Fruit fly (Drosophila melanogaster) whole organism, prepupa: Measurements from ENCODE around the gene lili.
A peak's percentile ranks its signal among the peaks of the same experiment; 100 is the strongest.

Experiments used
- Blimp-1 ChIP-seq: fragments of 200-800 bp; sonication (Bioruptor generic); optimal IDR thresholded peaks from 3 replicates; lab custom pipeline; 2017; ENCODE audit warnings: missing biosample characterization, missing genetic modification characterization, mild to moderate bottlenecking, moderate library complexity, missing genetic modification reagents
- CG10669 ChIP-seq: fragments of 200-800 bp; sonication (Bioruptor generic); optimal IDR thresholded peaks from 3 replicates; lab custom pipeline; 2018; ENCODE audit warnings: missing biosample characterization, mild to moderate bottlenecking, missing genetic modification characterization, moderate library complexity
- CG11762 ChIP-seq: fragments of 200-800 bp; sonication (Bioruptor generic); optimal IDR thresholded peaks from 3 replicates; lab custom pipeline; 2016; ENCODE audit warnings: missing biosample characterization, missing genetic modification characterization; ENCODE audit not compliant: insufficient read depth
- CG11902 ChIP-seq: fragments of 200-800 bp; sonication (Bioruptor generic); optimal IDR thresholded peaks from 3 replicates; lab custom pipeline; 2016; ENCODE audit warnings: missing biosample characterization, missing genetic modification characterization
- CG15336 ChIP-seq: fragments of 200-800 bp; sonication (Bioruptor generic); IDR thresholded peaks from 2 replicates; pipeline ENCODE4 v1.3.6; 2022; ENCODE audit warnings: missing biosample characterization, missing genetic modification characterization
- CG16779 ChIP-seq: fragments of 200-800 bp; sonication (Bioruptor generic); optimal IDR thresholded peaks from 3 replicates; lab custom pipeline; 2017; ENCODE audit warnings: missing biosample characterization, mild to moderate bottlenecking, missing genetic modification characterization
- CG3032 ChIP-seq: fragments of 200-800 bp; optimal IDR thresholded peaks from 2 replicates; lab custom pipeline; 2019; ENCODE audit warnings: missing biosample characterization, mild to moderate bottlenecking, missing genetic modification characterization, moderate library complexity
- CG31627 ChIP-seq: fragments of 200-800 bp; sonication (Bioruptor generic); optimal IDR thresholded peaks from 3 replicates; lab custom pipeline; 2016; ENCODE audit warnings: missing biosample characterization, missing genetic modification characterization
- CG32006 ChIP-seq: fragments of 200-800 bp; sonication (Bioruptor generic); optimal IDR thresholded peaks from 3 replicates; lab custom pipeline; 2017; ENCODE audit warnings: missing biosample characterization, mild to moderate bottlenecking, missing genetic modification characterization
- CG3919 ChIP-seq: fragments of 200-800 bp; sonication (Bioruptor generic); optimal IDR thresholded peaks from 3 replicates; lab custom pipeline; 2016; ENCODE audit warnings: missing biosample characterization, missing genetic modification characterization
- CG6163 ChIP-seq: fragments of 200-800 bp; sonication (Bioruptor generic); IDR thresholded peaks from 3 replicates; pipeline ENCODE4 v1.3.6; 2022; ENCODE audit warnings: missing biosample characterization, missing genetic modification characterization
- CG6276 ChIP-seq: fragments of 200-800 bp; sonication (Bioruptor generic); optimal IDR thresholded peaks from 2 replicates; lab custom pipeline; 2017; ENCODE audit warnings: missing biosample characterization, mild to moderate bottlenecking, missing genetic modification characterization
- CG6792 ChIP-seq: fragments of 200-800 bp; sonication (Bioruptor generic); optimal IDR thresholded peaks from 3 replicates; lab custom pipeline; 2016; ENCODE audit warnings: missing biosample characterization, missing genetic modification characterization
- CG6808 ChIP-seq: fragments of 200-800 bp; sonication (Bioruptor generic); optimal IDR thresholded peaks from 3 replicates; lab custom pipeline; 2017; ENCODE audit warnings: missing biosample characterization, missing genetic modification characterization, mild to moderate bottlenecking, moderate library complexity, missing genetic modification reagents
- CG6854 ChIP-seq: fragments of 200-800 bp; sonication (Bioruptor generic); optimal IDR thresholded peaks from 2 replicates; lab custom pipeline; 2017; ENCODE audit warnings: missing biosample characterization, mild to moderate bottlenecking, missing genetic modification characterization
- CG8119 ChIP-seq: fragments of 200-800 bp; sonication (Bioruptor generic); IDR thresholded peaks from 3 replicates; pipeline ENCODE4 v1.3.6; 2022; ENCODE audit warnings: missing biosample characterization, missing genetic modification characterization
- CG8319 ChIP-seq: fragments of 200-800 bp; sonication (Bioruptor generic); optimal IDR thresholded peaks from 3 replicates; lab custom pipeline; 2016; ENCODE audit warnings: missing biosample characterization, missing genetic modification characterization
- CG8632 ChIP-seq: fragments of 200-800 bp; sonication (Bioruptor generic); optimal IDR thresholded peaks from 3 replicates; lab custom pipeline; 2016; ENCODE audit warnings: missing biosample characterization, missing genetic modification characterization
- Eip75B ChIP-seq: fragments of 200-800 bp; sonication (Bioruptor generic); optimal IDR thresholded peaks from 3 replicates; lab custom pipeline; 2016; ENCODE audit warnings: missing biosample characterization, missing genetic modification characterization
- Eip78C ChIP-seq: fragments of 200-800 bp; sonication (Bioruptor generic); peaks from one replicate; lab custom pipeline; 2016; ENCODE audit warnings: missing biosample characterization, missing genetic modification characterization
- Eip93F ChIP-seq: fragments of 200-800 bp; sonication (Bioruptor generic); optimal IDR thresholded peaks from 2 replicates; lab custom pipeline; 2016; ENCODE audit warnings: missing biosample characterization, mild to moderate bottlenecking, missing genetic modification characterization
- Ets96B ChIP-seq: fragments of 200-800 bp; optimal IDR thresholded peaks from 2 replicates; lab custom pipeline; 2019; ENCODE audit warnings: missing biosample characterization, mild to moderate bottlenecking, missing genetic modification characterization, moderate library complexity
- Gug ChIP-seq: fragments of 200-800 bp; sonication (Bioruptor generic); IDR thresholded peaks from 2 replicates; pipeline ENCODE4 v1.3.6; 2022; ENCODE audit warnings: missing biosample characterization, missing genetic modification characterization
- Hr39 ChIP-seq: fragments of 200-800 bp; sonication (Bioruptor generic); optimal IDR thresholded peaks from 2 replicates; lab custom pipeline; 2016; ENCODE audit warnings: missing biosample characterization, missing genetic modification characterization
- Hr4 ChIP-seq: fragments of 200-800 bp; sonication (Bioruptor generic); optimal IDR thresholded peaks from 3 replicates; lab custom pipeline; 2016; ENCODE audit warnings: missing biosample characterization, missing genetic modification characterization
- Met ChIP-seq: fragments of 200-800 bp; sonication (Bioruptor generic); optimal IDR thresholded peaks from 3 replicates; lab custom pipeline; 2016; ENCODE audit warnings: missing biosample characterization, missing genetic modification characterization
- OdsH ChIP-seq: fragments of 200-800 bp; sonication (Bioruptor generic); optimal IDR thresholded peaks from 3 replicates; lab custom pipeline; 2016; ENCODE audit warnings: missing biosample characterization, missing genetic modification characterization
- Smox ChIP-seq: fragments of 200-800 bp; sonication (Bioruptor generic); optimal IDR thresholded peaks from 3 replicates; lab custom pipeline; 2016; ENCODE audit warnings: missing biosample characterization, missing genetic modification characterization
- Sox102F ChIP-seq: fragments of 200-800 bp; sonication (Bioruptor generic); optimal IDR thresholded peaks from 2 replicates; lab custom pipeline; 2016; ENCODE audit warnings: missing biosample characterization, mild to moderate bottlenecking, missing genetic modification characterization
- achi ChIP-seq: fragments of 200-800 bp; sonication (Bioruptor generic); optimal IDR thresholded peaks from 3 replicates; lab custom pipeline; 2016; ENCODE audit warnings: missing biosample characterization, missing genetic modification characterization
- acj6 ChIP-seq: fragments of 200-800 bp; sonication (Bioruptor generic); optimal IDR thresholded peaks from 3 replicates; lab custom pipeline; 2016; ENCODE audit warnings: missing biosample characterization, missing genetic modification characterization
- cyc ChIP-seq: fragments of 200-800 bp; sonication (Bioruptor generic); optimal IDR thresholded peaks from 3 replicates; lab custom pipeline; 2016; ENCODE audit warnings: missing biosample characterization, missing genetic modification characterization
- eg ChIP-seq: fragments of 200-800 bp; sonication (Bioruptor generic); IDR thresholded peaks from 3 replicates; pipeline ENCODE4 v1.3.6; 2022; ENCODE audit warnings: missing biosample characterization, missing genetic modification characterization
- esn ChIP-seq: fragments of 200-800 bp; sonication (Bioruptor generic); optimal IDR thresholded peaks from 2 replicates; lab custom pipeline; 2016; ENCODE audit warnings: missing biosample characterization, mild to moderate bottlenecking, missing genetic modification characterization, moderate library complexity
- fd85E ChIP-seq: fragments of 200-800 bp; sonication (Bioruptor generic); optimal IDR thresholded peaks from 3 replicates; lab custom pipeline; 2016; ENCODE audit warnings: missing biosample characterization, missing genetic modification characterization
- fkh ChIP-seq: fragments of 200-800 bp; sonication (Bioruptor generic); optimal IDR thresholded peaks from 3 replicates; lab custom pipeline; 2017; ENCODE audit warnings: missing biosample characterization, mild to moderate bottlenecking, missing genetic modification characterization, moderate library complexity
- lz ChIP-seq: fragments of 200-800 bp; sonication (Bioruptor generic); optimal IDR thresholded peaks from 3 replicates; lab custom pipeline; 2016; ENCODE audit warnings: missing biosample characterization, missing genetic modification characterization
- net ChIP-seq: fragments of 200-800 bp; sonication (Bioruptor generic); optimal IDR thresholded peaks from 3 replicates; lab custom pipeline; 2016; ENCODE audit warnings: missing biosample characterization, missing genetic modification characterization
- pdm3 ChIP-seq: fragments of 200-800 bp; sonication (Bioruptor generic); optimal IDR thresholded peaks from 3 replicates; lab custom pipeline; 2016; ENCODE audit warnings: missing biosample characterization, missing genetic modification characterization
- spab ChIP-seq: fragments of 200-800 bp; sonication (Bioruptor generic); optimal IDR thresholded peaks from 2 replicates; lab custom pipeline; 2017; ENCODE audit warnings: missing biosample characterization, mild to moderate bottlenecking, missing genetic modification characterization, missing genetic modification reagents
- svp ChIP-seq: fragments of 200-800 bp; sonication (Bioruptor generic); peaks from one replicate; lab custom pipeline; 2016; ENCODE audit warnings: missing biosample characterization, missing genetic modification characterization
- topi ChIP-seq: fragments of 200-800 bp; sonication (Bioruptor generic); optimal IDR thresholded peaks from 3 replicates; lab custom pipeline; 2016; ENCODE audit warnings: missing biosample characterization, missing genetic modification characterization
- vri ChIP-seq: fragments of 200-800 bp; sonication (Bioruptor generic); optimal IDR thresholded peaks from 3 replicates; lab custom pipeline; 2016; ENCODE audit warnings: missing biosample characterization, mild to moderate bottlenecking, missing genetic modification characterization

Gene lili

DNA sequence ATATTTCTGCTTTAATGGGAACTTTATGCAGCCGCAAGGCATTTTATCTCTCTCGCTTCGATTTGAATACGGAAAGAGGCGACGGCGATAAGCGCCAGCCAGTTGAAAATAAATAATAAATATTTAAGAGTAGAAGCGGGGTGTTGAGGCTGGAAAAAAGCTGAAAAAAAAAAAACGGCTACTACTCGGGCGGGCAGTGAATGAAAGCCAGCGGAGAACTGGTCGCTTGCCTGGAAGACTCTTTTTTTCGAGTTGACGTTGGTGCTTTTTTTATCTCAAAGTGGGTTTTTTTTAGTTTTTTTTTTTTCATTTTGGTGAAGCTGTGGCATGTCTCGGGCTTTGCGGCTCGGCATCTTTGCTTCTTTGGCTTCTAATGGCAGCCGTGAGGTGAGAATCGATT, 40.4 kb downstream of the lili start:
- TF ChIP-seq CG32006 (GFP tag; lab: Kevin White, UChicago) = peak; percentile 54
- peak; percentile 11; the same call in 1 of the 2 replicates for TF ChIP-seq CG15336 (GFP tag; lab: Robert Waterston, UW)
- peak; percentile 41 for TF ChIP-seq net (GFP tag; lab: Kevin White, UChicago)
- no peak for TF ChIP-seq Sox102F (GFP tag; lab: Kevin White, UChicago)
- peak; percentile 69 for TF ChIP-seq Eip78C (GFP tag; lab: Kevin White, UChicago)
- TF ChIP-seq cyc (GFP tag; lab: Kevin White, UChicago) = no peak
- no peak for TF ChIP-seq fd85E (GFP tag; lab: Kevin White, UChicago)
- peak; percentile 36 for TF ChIP-seq CG6276 (GFP tag; lab: Kevin White, UChicago)
- TF ChIP-seq CG16779 = no peak
- peak; percentile 3 for TF ChIP-seq svp
- peak; percentile 63; the same call in 2 of the 3 replicates for TF ChIP-seq CG8119
- peak; percentile 64 for TF ChIP-seq eg (GFP tag; lab: Robert Waterston, UW)

DNA sequence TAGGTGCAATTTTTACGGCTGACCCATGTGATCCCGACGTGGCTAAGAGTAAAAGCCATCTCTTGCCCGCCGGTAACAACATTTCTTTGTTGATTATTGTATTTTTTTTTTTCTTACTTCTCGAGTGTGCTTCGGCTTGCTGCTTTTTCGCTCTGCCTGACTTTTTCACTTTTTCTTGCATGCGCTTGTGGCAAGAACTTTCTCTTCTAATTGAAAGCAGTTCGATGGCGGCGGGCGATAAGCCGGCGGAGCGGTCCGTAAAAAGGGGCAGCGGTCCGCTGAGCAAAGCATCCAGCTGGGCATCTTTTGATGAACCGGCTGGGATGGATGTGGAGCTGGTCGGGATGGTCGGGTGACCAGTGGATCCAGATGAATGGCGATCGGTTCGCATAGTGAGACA, 40.8 kb downstream of the lili start:
- peak; percentile 60 for TF ChIP-seq svp
- no peak for TF ChIP-seq CG6854 (GFP tag; lab: Kevin White, UChicago)

DNA sequence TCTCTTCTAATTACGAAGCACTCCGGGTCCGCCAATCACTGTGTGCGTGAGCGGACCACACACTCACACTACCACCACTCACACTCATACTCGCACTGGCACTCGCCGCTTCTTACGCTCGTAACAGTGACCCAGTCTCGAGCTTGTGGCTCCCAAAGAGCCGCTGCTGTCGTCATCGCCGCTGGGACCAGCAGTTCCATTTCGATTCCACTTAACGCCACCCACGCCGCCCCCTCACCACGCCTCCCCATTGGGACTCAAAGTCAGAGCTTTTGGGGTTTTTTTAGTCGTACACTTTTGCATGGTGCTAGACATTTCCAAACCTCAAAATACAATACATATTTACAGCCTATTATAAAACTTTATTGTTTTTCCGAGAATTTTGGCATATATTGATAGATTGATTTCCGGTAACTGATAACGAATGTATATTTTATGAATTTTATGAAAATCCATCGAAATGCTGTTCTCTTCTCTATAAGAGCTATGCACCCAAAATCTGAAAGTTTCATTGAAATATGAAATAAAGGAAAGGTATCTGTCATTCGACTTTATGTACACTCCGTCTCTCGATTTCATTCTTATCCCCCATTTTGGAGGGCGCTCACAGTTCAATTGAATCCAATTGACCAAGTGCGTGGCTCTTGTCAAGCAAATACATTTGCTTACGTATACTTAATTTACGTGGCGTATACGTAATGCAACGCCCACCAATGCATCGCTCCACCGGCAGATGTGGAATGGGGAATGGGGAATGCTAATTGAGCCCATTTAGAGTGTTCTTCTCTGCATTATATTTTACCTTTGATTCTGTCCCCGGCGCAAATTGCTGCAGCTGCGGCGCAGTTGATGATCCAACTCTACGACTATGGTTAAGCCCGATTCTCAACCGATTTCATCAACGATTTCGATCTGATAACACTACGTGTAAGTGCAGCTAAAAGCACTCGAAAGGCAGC, 42.3 kb downstream of the lili start, which contains the start of gene CG42331:
Gene CG42331, plus strand, starts transcription at position 909 of the 959 bp plus-strand sequence.
- no peak for TF ChIP-seq pdm3 (GFP tag; lab: Kevin White, UChicago)
- TF ChIP-seq Smox (GFP tag; lab: Kevin White, UChicago) = peak; percentile 3
- TF ChIP-seq CG3919 = no peak
- TF ChIP-seq CG11762 = no peak
- TF ChIP-seq lz (GFP tag; lab: Kevin White, UChicago) = peak; percentile 18
- TF ChIP-seq fkh (GFP tag; lab: Kevin White, UChicago) = peak; percentile 9
- TF ChIP-seq CG6854 (GFP tag; lab: Kevin White, UChicago) = no peak
- TF ChIP-seq CG8119 = no peak
- TF ChIP-seq CG6792 (GFP tag; lab: Kevin White, UChicago) = peak; percentile 15
- TF ChIP-seq esn (GFP tag; lab: Kevin White, UChicago) = peak; percentile 42
- TF ChIP-seq cyc (GFP tag; lab: Kevin White, UChicago) = no peak
- TF ChIP-seq CG6808 = no peak
- peak; percentile 15 for TF ChIP-seq OdsH (GFP tag; lab: Kevin White, UChicago)
- TF ChIP-seq achi (GFP tag; lab: Kevin White, UChicago) = peak; percentile 18
- peak; percentile 11 for TF ChIP-seq Met (GFP tag; lab: Kevin White, UChicago)
- no peak for TF ChIP-seq CG31627 (GFP tag; lab: Kevin White, UChicago)
- TF ChIP-seq eg (GFP tag; lab: Robert Waterston, UW) = 0 out of 3 replicates have a peak, but pooled peaks have one; percentile 12
- TF ChIP-seq Gug = no peak
- no peak for TF ChIP-seq Eip93F (GFP tag; lab: Kevin White, UChicago)
- TF ChIP-seq CG10669 (GFP tag; lab: Kevin White, UChicago) = no peak
- no peak for TF ChIP-seq Ets96B (tag; lab: Kevin White, UChicago)
- TF ChIP-seq Hr4 = peak; percentile 12
- no peak for TF ChIP-seq acj6
- TF ChIP-seq CG3032 (tag; lab: Kevin White, UChicago) = no peak
- 0 out of 2 replicates have a peak, but pooled peaks have one; percentile 13 for TF ChIP-seq CG15336 (GFP tag; lab: Robert Waterston, UW)
- no peak for TF ChIP-seq Eip75B (GFP tag; lab: Kevin White, UChicago)
- TF ChIP-seq CG11902 (GFP tag; lab: Kevin White, UChicago) = no peak
- no peak for TF ChIP-seq spab (GFP tag; lab: Kevin White, UChicago)
- peak; percentile 10 for TF ChIP-seq Sox102F (GFP tag; lab: Kevin White, UChicago)
- no peak for TF ChIP-seq CG8319 (GFP tag; lab: Kevin White, UChicago)
- peak; percentile 15 for TF ChIP-seq topi (GFP tag; lab: Kevin White, UChicago)
- TF ChIP-seq Blimp-1 (GFP tag; lab: Kevin White, UChicago) = no peak
- 0 out of 3 replicates have a peak, but pooled peaks have one; percentile 19 for TF ChIP-seq CG6163
- TF ChIP-seq CG32006 (GFP tag; lab: Kevin White, UChicago) = peak; percentile 14
- TF ChIP-seq CG8632 = no peak
- TF ChIP-seq vri (GFP tag; lab: Kevin White, UChicago) = no peak
- peak; percentile 91 for TF ChIP-seq svp
- no peak for TF ChIP-seq net (GFP tag; lab: Kevin White, UChicago)
- TF ChIP-seq Hr39 (GFP tag; lab: Kevin White, UChicago) = peak; percentile 3
- TF ChIP-seq, all 60 proteins: peak for 17
